Fruit fly (Drosophila melanogaster) whole organism, embryonic: ENCODE measurements around the gene Dad1.

Experiments used
- Antp ChIP-seq: fragments of 200-800 bp; sonication (Bioruptor generic); optimal IDR thresholded peaks from 3 replicates; lab custom pipeline; 2016; ENCODE audit warnings: missing biosample characterization, missing genetic modification characterization
- B-H1 ChIP-seq: fragments of 200-800 bp; sonication (Bioruptor generic); IDR thresholded peaks from 3 replicates; pipeline ENCODE4 v1.3.6; 2022; ENCODE audit warnings: missing biosample characterization, missing genetic modification characterization
- BtbVII ChIP-seq: fragments of 200-800 bp; sonication (Bioruptor generic); optimal IDR thresholded peaks from 3 replicates; lab custom pipeline; 2017; ENCODE audit warnings: missing biosample characterization, mild to moderate bottlenecking, missing genetic modification characterization
- CG10321 ChIP-seq: fragments of 200-800 bp; sonication (Bioruptor generic); IDR thresholded peaks from 2 replicates; pipeline ENCODE4 v1.3.6; 2022; ENCODE audit warnings: missing biosample characterization, missing genetic modification characterization
- CG10431 ChIP-seq: fragments of 200-800 bp; sonication (Bioruptor generic); optimal IDR thresholded peaks from 3 replicates; lab custom pipeline; 2018; ENCODE audit warnings: missing biosample characterization, mild to moderate bottlenecking, missing genetic modification characterization
- CG10565 ChIP-seq: fragments of 200-800 bp; sonication (Bioruptor generic); optimal IDR thresholded peaks from 3 replicates; lab custom pipeline; 2016; ENCODE audit warnings: missing biosample characterization, mild to moderate bottlenecking, missing genetic modification characterization
- CG15073 ChIP-seq: fragments of 200-800 bp; sonication (Bioruptor generic); optimal IDR thresholded peaks from 2 replicates; lab custom pipeline; 2016; ENCODE audit warnings: missing biosample characterization, missing genetic modification characterization
- CG15479 ChIP-seq: fragments of 200-800 bp; sonication (Bioruptor generic); optimal IDR thresholded peaks from 3 replicates; lab custom pipeline; 2019; ENCODE audit warnings: missing biosample characterization, mild to moderate bottlenecking, missing genetic modification characterization, moderate library complexity
- CG16779 ChIP-seq: fragments of 200-800 bp; sonication (Bioruptor generic); IDR thresholded peaks from 2 replicates; pipeline ENCODE4 v1.3.6; 2022; ENCODE audit warnings: missing biosample characterization, missing genetic modification characterization
- CG17829 ChIP-seq: fragments of 200-800 bp; optimal IDR thresholded peaks from 2 replicates; lab custom pipeline; 2019; ENCODE audit warnings: missing biosample characterization, mild to moderate bottlenecking, missing genetic modification characterization, moderate library complexity
- CG2889 ChIP-seq: fragments of 200-800 bp; sonication (Bioruptor generic); IDR thresholded peaks from 3 replicates; pipeline ENCODE4 v1.3.6; 2022; ENCODE audit warnings: missing biosample characterization, missing genetic modification characterization
- CG31388 ChIP-seq: fragments of 200-800 bp; sonication (Bioruptor generic); optimal IDR thresholded peaks from 2 replicates; lab custom pipeline; 2016; ENCODE audit warnings: missing biosample characterization, missing genetic modification characterization
- CG3163 ChIP-seq: fragments of 200-800 bp; sonication (Bioruptor generic); optimal IDR thresholded peaks from 3 replicates; lab custom pipeline; 2016; ENCODE audit warnings: missing biosample characterization, missing genetic modification characterization
- CG32532 ChIP-seq: fragments of 200-800 bp; sonication (Bioruptor generic); IDR thresholded peaks from 2 replicates; pipeline ENCODE4 v1.3.6; 2022; ENCODE audit warnings: missing biosample characterization, missing genetic modification characterization
- CG34224 ChIP-seq: fragments of 200-800 bp; sonication (Bioruptor generic); IDR thresholded peaks from 3 replicates; pipeline ENCODE4 v1.3.6; 2022; ENCODE audit warnings: missing biosample characterization, missing genetic modification characterization; ENCODE audit not compliant: partially characterized antibody
- CG34376 ChIP-seq: fragments of 200-800 bp; sonication (Bioruptor generic); optimal IDR thresholded peaks from 2 replicates; lab custom pipeline; 2018; ENCODE audit warnings: missing biosample characterization, mild to moderate bottlenecking, missing genetic modification characterization
- CG34422 ChIP-seq: fragments of 200-800 bp; sonication (Bioruptor generic); IDR thresholded peaks from 3 replicates; pipeline ENCODE4 v1.3.6; 2022; ENCODE audit warnings: missing biosample characterization, missing genetic modification characterization
- CG6791 ChIP-seq: fragments of 200-800 bp; sonication (Bioruptor generic); IDR thresholded peaks from 3 replicates; pipeline ENCODE4 v1.3.6; 2022; ENCODE audit warnings: missing biosample characterization, missing genetic modification characterization; ENCODE audit not compliant: partially characterized antibody
- CG6854 ChIP-seq: fragments of 200-800 bp; sonication (Bioruptor generic); optimal IDR thresholded peaks from 3 replicates; lab custom pipeline; 2017; ENCODE audit warnings: missing biosample characterization, mild to moderate bottlenecking, missing genetic modification characterization
- CG7357 ChIP-seq: fragments of 200-800 bp; sonication (Bioruptor generic); IDR thresholded peaks from 3 replicates; pipeline ENCODE4 v1.3.6; 2022; ENCODE audit warnings: missing biosample characterization, missing genetic modification characterization
- CG7556 ChIP-seq: fragments of 200-800 bp; sonication (Bioruptor generic); optimal IDR thresholded peaks from 2 replicates; lab custom pipeline; 2017; ENCODE audit warnings: missing biosample characterization, mild to moderate bottlenecking, missing genetic modification characterization
- CG8281 ChIP-seq: fragments of 200-800 bp; sonication (Bioruptor generic); optimal IDR thresholded peaks from 2 replicates; lab custom pipeline; 2018; ENCODE audit warnings: missing biosample characterization, mild to moderate bottlenecking, missing genetic modification characterization, moderate library complexity
- CG8359 ChIP-seq: fragments of 200-800 bp; sonication (Bioruptor generic); optimal IDR thresholded peaks from 2 replicates; lab custom pipeline; 2017; ENCODE audit warnings: missing biosample characterization, mild to moderate bottlenecking, missing genetic modification characterization, borderline replicate concordance
- CG8388 ChIP-seq: fragments of 200-800 bp; sonication (Bioruptor generic); optimal IDR thresholded peaks from 2 replicates; lab custom pipeline; 2019; ENCODE audit warnings: missing biosample characterization, mild to moderate bottlenecking, missing genetic modification characterization, moderate library complexity
- CG8765 ChIP-seq: fragments of 200-800 bp; sonication (Bioruptor generic); IDR thresholded peaks from 2 replicates; pipeline ENCODE4 v1.3.6; 2022; ENCODE audit warnings: missing biosample characterization, missing genetic modification characterization
- Eip74EF ChIP-seq, 2 experiments: fragments of 200-800 bp in 1 of 2; fragments of >200 bp in 1 of 2; sonication (Bioruptor generic) in 1 of 2; optimal IDR thresholded peaks; 2 replicates each; lab custom pipeline; 2017 to 2019; ENCODE audit warnings: missing biosample characterization in 2 of 2, missing genetic modification characterization in 2 of 2, mild to moderate bottlenecking in 1 of 2, moderate library complexity in 1 of 2
- HmgD ChIP-seq: fragments of 200-800 bp; sonication (Bioruptor generic); optimal IDR thresholded peaks from 3 replicates; lab custom pipeline; 2016; ENCODE audit warnings: missing biosample characterization, missing genetic modification characterization
- Hmr ChIP-seq: fragments of 200-800 bp; sonication (Bioruptor generic); optimal IDR thresholded peaks from 3 replicates; lab custom pipeline; 2017; ENCODE audit warnings: mild to moderate bottlenecking, missing biosample characterization, missing genetic modification reagents, missing genetic modification characterization
- Lpt ChIP-seq: fragments of >200 bp; optimal IDR thresholded peaks from 2 replicates; lab custom pipeline; 2018; ENCODE audit warnings: missing biosample characterization, missing genetic modification characterization
- Nf-YC ChIP-seq: fragments of 200-800 bp; optimal IDR thresholded peaks from 3 replicates; lab custom pipeline; 2019; ENCODE audit warnings: missing biosample characterization, mild to moderate bottlenecking, missing genetic modification characterization, moderate library complexity
- Tbp ChIP-seq: fragments of >200 bp; optimal IDR thresholded peaks from 2 replicates; lab custom pipeline; 2018; ENCODE audit warnings: missing biosample characterization, missing genetic modification characterization
- Trl ChIP-seq, 3 experiments: fragments of >200 bp in 2 of 3; fragments of 200-800 bp in 1 of 3; sonication (Bioruptor generic) in 1 of 3; optimal IDR thresholded peaks; 2 replicates in 1 of 3; 3 replicates in 2 of 3; lab custom pipeline; 2016 to 2017; ENCODE audit warnings: missing biosample characterization in 1 of 3, missing genetic modification characterization in 1 of 3
- Xbp1 ChIP-seq: fragments of 200-800 bp; sonication (Bioruptor generic); optimal IDR thresholded peaks from 3 replicates; lab custom pipeline; 2016; ENCODE audit warnings: missing biosample characterization, mild to moderate bottlenecking, missing genetic modification characterization
- al ChIP-seq: fragments of 200-800 bp; sonication (Bioruptor generic); IDR thresholded peaks from 2 replicates; pipeline ENCODE4 v1.3.6; 2022; ENCODE audit warnings: missing biosample characterization, missing genetic modification characterization
- amos ChIP-seq: fragments of 200-800 bp; sonication (Bioruptor generic); IDR thresholded peaks from 2 replicates; pipeline ENCODE4 v1.3.6; 2022; ENCODE audit warnings: missing biosample characterization, missing genetic modification characterization; ENCODE audit not compliant: partially characterized antibody
- bcd ChIP-seq: fragments of 200-800 bp; sonication (Bioruptor generic); optimal IDR thresholded peaks from 2 replicates; lab custom pipeline; 2017; ENCODE audit warnings: missing biosample characterization, mild to moderate bottlenecking, missing genetic modification characterization
- cas ChIP-seq: fragments of 200-800 bp; sonication (Bioruptor generic); IDR thresholded peaks from 2 replicates; pipeline ENCODE4 v1.3.6; 2022; ENCODE audit warnings: missing biosample characterization, missing genetic modification characterization
- crp ChIP-seq, 2 experiments: fragments of 200-800 bp; sonication (Bioruptor generic); optimal IDR thresholded peaks; 2 replicates in 1 of 2; 3 replicates in 1 of 2; lab custom pipeline; 2017; ENCODE audit warnings: missing biosample characterization in 2 of 2, missing genetic modification characterization in 2 of 2, mild to moderate bottlenecking in 1 of 2, moderate library complexity in 1 of 2
- eyg ChIP-seq: fragments of 200-800 bp; sonication (Bioruptor generic); optimal IDR thresholded peaks from 3 replicates; lab custom pipeline; 2016; ENCODE audit warnings: missing biosample characterization, missing genetic modification characterization
- fu2 ChIP-seq: fragments of 200-800 bp; sonication (Bioruptor generic); optimal IDR thresholded peaks from 2 replicates; lab custom pipeline; 2016; ENCODE audit warnings: missing biosample characterization, missing genetic modification characterization
- gt ChIP-seq: fragments of 200-800 bp; sonication (Bioruptor generic); IDR thresholded peaks from 2 replicates; pipeline ENCODE4 v1.3.6; 2022; ENCODE audit warnings: missing biosample characterization, missing genetic modification characterization
- h ChIP-seq: fragments of >200 bp; optimal IDR thresholded peaks from 2 replicates; lab custom pipeline; 2017
- insv ChIP-seq, 2 experiments: fragments of 200-800 bp; sonication (Bioruptor generic); optimal IDR thresholded peaks; 3 replicates each; lab custom pipeline; 2016 to 2018; ENCODE audit warnings: missing biosample characterization in 2 of 2, missing genetic modification characterization in 2 of 2
- otp ChIP-seq: fragments of 200-800 bp; sonication (Bioruptor generic); IDR thresholded peaks from 3 replicates; pipeline ENCODE4, ENCODE4 v1.3.6; 2022; ENCODE audit warnings: missing biosample characterization, missing genetic modification characterization
- rib ChIP-seq: fragments of 200-800 bp; sonication (Bioruptor generic); IDR thresholded peaks from 2 replicates; pipeline ENCODE4 v1.3.6; 2022; ENCODE audit warnings: missing biosample characterization, missing genetic modification characterization
- sd ChIP-seq: fragments of 200-800 bp; sonication (Bioruptor generic); optimal IDR thresholded peaks from 3 replicates; lab custom pipeline; 2018; ENCODE audit warnings: missing biosample characterization, mild to moderate bottlenecking, missing genetic modification characterization, moderate library complexity
- sens ChIP-seq: fragments of 200-800 bp; sonication (Bioruptor generic); peaks from one replicate; lab custom pipeline; 2016; ENCODE audit warnings: missing biosample characterization, missing genetic modification characterization
- slbo ChIP-seq: fragments of 200-800 bp; sonication (Bioruptor generic); IDR thresholded peaks from 2 replicates; pipeline ENCODE4 v1.3.6; 2022; ENCODE audit warnings: missing biosample characterization, missing genetic modification characterization
- slp2 ChIP-seq: fragments of 200-800 bp; sonication (Bioruptor generic); optimal IDR thresholded peaks from 2 replicates; lab custom pipeline; 2016; ENCODE audit warnings: missing biosample characterization, missing genetic modification characterization
- ssp ChIP-seq: fragments of 200-800 bp; sonication (Bioruptor generic); IDR thresholded peaks from 2 replicates; pipeline ENCODE4 v1.3.6; 2022; ENCODE audit warnings: missing biosample characterization, missing genetic modification characterization
- wdn ChIP-seq: fragments of 200-800 bp; sonication (Bioruptor generic); IDR thresholded peaks from 2 replicates; pipeline ENCODE4 v1.3.6; 2022; ENCODE audit warnings: missing biosample characterization, missing genetic modification characterization

Gene Dad1

dm6 chr2L:8423460-8424089, 39.6 kb upstream of the Dad1 start (continued):
- no peak for TF ChIP-seq CG32532 (GFP tag; lab: Robert Waterston, UW)
- TF ChIP-seq CG8359, result no peak
- TF ChIP-seq Hmr (GFP tag; lab: Kevin White, UChicago), result no peak
- no peak for TF ChIP-seq CG34224
- no peak for TF ChIP-seq Antp (GFP tag; lab: Kevin White, UChicago)
- TF ChIP-seq CG17829, result no peak
- no peak for TF ChIP-seq amos (GFP tag; lab: Robert Waterston, UW)
- no peak for TF ChIP-seq Xbp1 (GFP tag; lab: Kevin White, UChicago)
- no peak for TF ChIP-seq h (lab: Kevin White, UChicago)
- TF ChIP-seq CG8765 (GFP tag; lab: Robert Waterston, UW), result no peak
- TF ChIP-seq HmgD (GFP tag; lab: Kevin White, UChicago), result no peak
- no peak for TF ChIP-seq CG31388
- TF ChIP-seq CG2889, result no peak
- TF ChIP-seq Trl (optimal IDR thresholded peaks at IDR 0.05; lab: Kevin White, UChicago), result no peak
- no peak for TF ChIP-seq Trl (GFP tag; optimal IDR thresholded peaks at IDR 0.05; lab: Kevin White, UChicago)
- TF ChIP-seq CG8281 (tag; lab: Kevin White, UChicago), result peak; percentile 22
- TF ChIP-seq B-H1 (GFP tag; lab: Robert Waterston, UW), result no peak
- TF ChIP-seq Tbp (GFP tag; lab: Kevin White, UChicago), result no peak
- TF ChIP-seq CG10431 (GFP tag; lab: Kevin White, UChicago), result no peak
- no peak for TF ChIP-seq slbo (GFP tag; lab: Robert Waterston, UW)
- TF ChIP-seq CG8388 (GFP tag; lab: Kevin White, UChicago), result peak; percentile 3
- TF ChIP-seq Eip74EF (GFP tag; optimal IDR thresholded peaks at IDR 0.05; lab: Kevin White, UChicago), result no peak
- TF ChIP-seq CG34376 (GFP tag; lab: Kevin White, UChicago), result no peak
- TF ChIP-seq CG34422 (GFP tag; lab: Robert Waterston, UW), result no peak
- no peak for TF ChIP-seq CG10321 (GFP tag; lab: Robert Waterston, UW)
- peak; percentile 6 for TF ChIP-seq CG7556
- TF ChIP-seq gt (GFP tag; lab: Robert Waterston, UW), result no peak
- TF ChIP-seq sd, result peak; percentile 95
- TF ChIP-seq BtbVII, result no peak
- TF ChIP-seq CG6791 (GFP tag; lab: Robert Waterston, UW), result no peak
- TF ChIP-seq Lpt (GFP tag; lab: Kevin White, UChicago), result no peak
- no peak for TF ChIP-seq insv (GFP tag; optimal IDR thresholded peaks at IDR 0.05; lab: Kevin White, UChicago)
- TF ChIP-seq CG7357 (GFP tag; lab: Robert Waterston, UW), result no peak
- TF ChIP-seq CG15073 (GFP tag; lab: Kevin White, UChicago), result no peak
- TF ChIP-seq slp2 (GFP tag; lab: Kevin White, UChicago), result no peak
- no peak for TF ChIP-seq crp (GFP tag; optimal IDR thresholded peaks at IDR 0.05; lab: Kevin White, UChicago)
- TF ChIP-seq CG16779 (GFP tag; lab: Robert Waterston, UW), result no peak
- 0 out of 2 replicates have a peak, but pooled peaks have one; percentile 12 for TF ChIP-seq wdn
- TF ChIP-seq cas (GFP tag; lab: Robert Waterston, UW), result no peak
- no peak for TF ChIP-seq al (GFP tag; lab: Robert Waterston, UW)
- TF ChIP-seq sens, result peak; percentile 84
- no peak for TF ChIP-seq eyg (GFP tag; lab: Kevin White, UChicago)
- no peak for TF ChIP-seq otp (GFP tag; lab: Robert Waterston, UW)
- TF ChIP-seq CG15479, result no peak
- no peak for TF ChIP-seq CG10565 (GFP tag; lab: Kevin White, UChicago)
- no peak for TF ChIP-seq CG6854 (GFP tag; lab: Kevin White, UChicago)
- no peak for TF ChIP-seq fu2
- no peak for TF ChIP-seq ssp (GFP tag; lab: Robert Waterston, UW)
- TF ChIP-seq rib, result no peak
- no peak for TF ChIP-seq Nf-YC (tag; lab: Kevin White, UChicago)
- no peak for TF ChIP-seq CG3163 (GFP tag; lab: Kevin White, UChicago)
- no peak for TF ChIP-seq bcd (GFP tag; lab: Kevin White, UChicago)
